Fruit fly (Drosophila melanogaster) whole organism, embryonic: ENCODE measurements around the gene CG34163.
A peak's percentile ranks its signal among the peaks of the same experiment; 100 is the strongest.

ENCODE experiments used
- Atf6 ChIP-seq: fragments of 200-800 bp; sonication (Bioruptor generic); IDR thresholded peaks from 2 replicates; pipeline ENCODE4 v1.3.6; 2022; ENCODE audit warnings: missing biosample characterization, missing genetic modification characterization
- Bgb ChIP-seq: fragments of 200-800 bp; sonication (Bioruptor generic); IDR thresholded peaks from 2 replicates; pipeline ENCODE4 v1.3.6; 2022; ENCODE audit warnings: missing biosample characterization, missing genetic modification characterization; ENCODE audit not compliant: partially characterized antibody
- CG10654 ChIP-seq: fragments of 200-800 bp; sonication (Bioruptor generic); optimal IDR thresholded peaks from 2 replicates; lab custom pipeline; 2016; ENCODE audit warnings: missing biosample characterization, missing genetic modification characterization
- CG11696 ChIP-seq: fragments of 200-800 bp; sonication (Bioruptor generic); IDR thresholded peaks from 2 replicates; pipeline ENCODE4 v1.3.6; 2022; ENCODE audit warnings: missing biosample characterization, missing genetic modification characterization
- CG12236 ChIP-seq: fragments of 200-800 bp; sonication (Bioruptor generic); optimal IDR thresholded peaks from 2 replicates; lab custom pipeline; 2016; ENCODE audit warnings: missing biosample characterization, missing genetic modification characterization
- CG13424 ChIP-seq: fragments of 200-800 bp; sonication (Bioruptor generic); optimal IDR thresholded peaks from 2 replicates; lab custom pipeline; 2019; ENCODE audit warnings: missing biosample characterization, mild to moderate bottlenecking, missing genetic modification characterization, moderate library complexity
- CG1529 ChIP-seq: fragments of 200-800 bp; sonication (Bioruptor generic); optimal IDR thresholded peaks from 3 replicates; lab custom pipeline; 2018; ENCODE audit warnings: missing biosample characterization, missing genetic modification characterization
- CG15696 ChIP-seq: fragments of 200-800 bp; sonication (Bioruptor generic); optimal IDR thresholded peaks from 2 replicates; lab custom pipeline; 2019; ENCODE audit warnings: missing biosample characterization, mild to moderate bottlenecking, missing genetic modification characterization, moderate library complexity
- CG16779 ChIP-seq: fragments of 200-800 bp; sonication (Bioruptor generic); IDR thresholded peaks from 2 replicates; pipeline ENCODE4 v1.3.6; 2022; ENCODE audit warnings: missing biosample characterization, missing genetic modification characterization
- CG17359 ChIP-seq: fragments of 200-800 bp; sonication (Bioruptor generic); optimal IDR thresholded peaks from 3 replicates; lab custom pipeline; 2018; ENCODE audit warnings: missing biosample characterization, mild to moderate bottlenecking, missing genetic modification characterization, moderate library complexity
- CG1832 ChIP-seq: fragments of 200-800 bp; sonication (Bioruptor generic); optimal IDR thresholded peaks from 2 replicates; lab custom pipeline; 2017; ENCODE audit warnings: missing biosample characterization, mild to moderate bottlenecking, missing genetic modification characterization, inconsistent platforms
- CG18476 ChIP-seq: fragments of 200-800 bp; sonication (Bioruptor generic); optimal IDR thresholded peaks from 2 replicates; lab custom pipeline; 2016; ENCODE audit warnings: missing biosample characterization, mild to moderate bottlenecking, missing genetic modification characterization
- CG18619 ChIP-seq: fragments of 200-800 bp; sonication (Bioruptor generic); optimal IDR thresholded peaks from 3 replicates; lab custom pipeline; 2017; ENCODE audit warnings: missing biosample characterization, mild to moderate bottlenecking, missing genetic modification characterization
- CG3838 ChIP-seq: fragments of 200-800 bp; sonication (Bioruptor generic); optimal IDR thresholded peaks from 3 replicates; lab custom pipeline; 2016; ENCODE audit warnings: missing biosample characterization, missing genetic modification characterization
- CG42726 ChIP-seq: fragments of 200-800 bp; sonication (Bioruptor generic); IDR thresholded peaks from 2 replicates; pipeline ENCODE4 v1.3.6; 2022; ENCODE audit warnings: missing biosample characterization, missing genetic modification characterization; ENCODE audit not compliant: partially characterized antibody
- CG5953 ChIP-seq: fragments of 200-800 bp; sonication (Bioruptor generic); IDR thresholded peaks from 2 replicates; pipeline ENCODE4 v1.3.6; 2022; ENCODE audit warnings: missing biosample characterization, missing genetic modification characterization
- CG6254 ChIP-seq: fragments of 200-800 bp; sonication (Bioruptor generic); optimal IDR thresholded peaks from 3 replicates; lab custom pipeline; 2017; ENCODE audit warnings: mild to moderate bottlenecking, missing biosample characterization, missing genetic modification reagents, missing genetic modification characterization
- CG7786 ChIP-seq: fragments of 200-800 bp; sonication (Bioruptor generic); optimal IDR thresholded peaks from 2 replicates; lab custom pipeline; 2016; ENCODE audit warnings: missing biosample characterization, missing genetic modification characterization
- CG9876 ChIP-seq: fragments of 200-800 bp; sonication (Bioruptor generic); optimal IDR thresholded peaks from 2 replicates; lab custom pipeline; 2016; ENCODE audit warnings: missing biosample characterization, missing genetic modification characterization
- CrebB ChIP-seq: fragments of 200-800 bp; sonication (Bioruptor generic); optimal IDR thresholded peaks from 3 replicates; lab custom pipeline; 2018; ENCODE audit warnings: missing biosample characterization, mild to moderate bottlenecking, missing genetic modification characterization
- Deaf1 ChIP-seq: fragments of 200-800 bp; optimal IDR thresholded peaks from 3 replicates; lab custom pipeline; 2019; ENCODE audit warnings: missing biosample characterization, mild to moderate bottlenecking, missing genetic modification characterization, moderate library complexity
- Drgx ChIP-seq: fragments of 200-800 bp; sonication (Bioruptor generic); IDR thresholded peaks from 2 replicates; pipeline ENCODE4 v1.3.6; 2022; ENCODE audit warnings: missing biosample characterization, missing genetic modification characterization
- Ets65A ChIP-seq: fragments of 200-800 bp; sonication (Bioruptor generic); peaks from one replicate; lab custom pipeline; 2016; ENCODE audit warnings: missing biosample characterization, missing genetic modification characterization
- Fer3 ChIP-seq: fragments of 200-800 bp; sonication (Bioruptor generic); optimal IDR thresholded peaks from 2 replicates; lab custom pipeline; 2018; ENCODE audit warnings: missing biosample characterization, mild to moderate bottlenecking, missing genetic modification characterization, moderate library complexity
- Gsc ChIP-seq: fragments of 200-800 bp; sonication (Bioruptor generic); IDR thresholded peaks from 2 replicates; pipeline ENCODE4 v1.3.6; 2022; ENCODE audit warnings: missing biosample characterization, missing genetic modification characterization
- HmgD ChIP-seq: fragments of 200-800 bp; sonication (Bioruptor generic); optimal IDR thresholded peaks from 3 replicates; lab custom pipeline; 2016; ENCODE audit warnings: missing biosample characterization, missing genetic modification characterization
- HmgZ ChIP-seq: fragments of 200-800 bp; sonication (Bioruptor generic); optimal IDR thresholded peaks from 2 replicates; lab custom pipeline; 2018; ENCODE audit warnings: missing biosample characterization, mild to moderate bottlenecking, missing genetic modification characterization
- Hmr ChIP-seq: fragments of 200-800 bp; sonication (Bioruptor generic); optimal IDR thresholded peaks from 3 replicates; lab custom pipeline; 2017; ENCODE audit warnings: mild to moderate bottlenecking, missing biosample characterization, missing genetic modification reagents, missing genetic modification characterization
- NC2β ChIP-seq: fragments of 200-800 bp; sonication (Bioruptor generic); optimal IDR thresholded peaks from 2 replicates; lab custom pipeline; 2016; ENCODE audit warnings: missing biosample characterization, missing genetic modification characterization
- Opbp ChIP-seq: fragments of 200-800 bp; sonication (Bioruptor generic); IDR thresholded peaks from 3 replicates; pipeline ENCODE4 v1.3.6; 2022; ENCODE audit warnings: missing biosample characterization, missing genetic modification characterization; ENCODE audit not compliant: partially characterized antibody
- Pdp1 ChIP-seq, 2 experiments: fragments of 200-800 bp; sonication (Bioruptor generic); optimal IDR thresholded peaks; 3 replicates each; lab custom pipeline; 2016; ENCODE audit warnings: missing biosample characterization in 2 of 2, missing genetic modification characterization in 2 of 2, mild to moderate bottlenecking in 1 of 2, moderate library complexity in 1 of 2
- Xbp1 ChIP-seq: fragments of 200-800 bp; sonication (Bioruptor generic); optimal IDR thresholded peaks from 3 replicates; lab custom pipeline; 2016; ENCODE audit warnings: missing biosample characterization, mild to moderate bottlenecking, missing genetic modification characterization
- ab ChIP-seq: fragments of 200-800 bp; sonication (Bioruptor generic); optimal IDR thresholded peaks from 2 replicates; lab custom pipeline; 2016; ENCODE audit warnings: missing biosample characterization, missing genetic modification characterization
- bbx ChIP-seq: fragments of 200-800 bp; sonication (Bioruptor generic); IDR thresholded peaks from 2 replicates; pipeline ENCODE4 v1.3.6; 2022; ENCODE audit warnings: missing biosample characterization, missing genetic modification characterization; ENCODE audit not compliant: partially characterized antibody
- bowl ChIP-seq: fragments of 200-800 bp; sonication (Bioruptor generic); IDR thresholded peaks from 2 replicates; pipeline ENCODE4 v1.3.6; 2022; ENCODE audit warnings: missing biosample characterization, missing genetic modification characterization
- crc ChIP-seq: fragments of 200-800 bp; sonication (Bioruptor generic); optimal IDR thresholded peaks from 2 replicates; lab custom pipeline; 2016; ENCODE audit warnings: missing biosample characterization, missing genetic modification characterization
- da ChIP-seq: fragments of 200-800 bp; sonication (Bioruptor generic); optimal IDR thresholded peaks from 2 replicates; lab custom pipeline; 2016; ENCODE audit warnings: missing biosample characterization, missing genetic modification characterization
- dpn ChIP-seq, 2 experiments: fragments of 200-800 bp; sonication (Bioruptor generic); optimal IDR thresholded peaks; 3 replicates each; lab custom pipeline; 2016; ENCODE audit warnings: missing biosample characterization in 2 of 2, missing genetic modification characterization in 2 of 2
- en ChIP-seq: fragments of 200-800 bp; sonication (Bioruptor generic); optimal IDR thresholded peaks from 2 replicates; lab custom pipeline; 2016; ENCODE audit warnings: missing biosample characterization, missing genetic modification characterization
- ewg ChIP-seq: fragments of 200-800 bp; sonication (Bioruptor generic); optimal IDR thresholded peaks from 3 replicates; lab custom pipeline; 2017; ENCODE audit warnings: mild to moderate bottlenecking, missing biosample characterization, missing genetic modification reagents, missing genetic modification characterization
- fd64A ChIP-seq: fragments of 200-800 bp; sonication (Bioruptor generic); optimal IDR thresholded peaks from 3 replicates; lab custom pipeline; 2018; ENCODE audit warnings: missing biosample characterization, mild to moderate bottlenecking, missing genetic modification characterization
- grn ChIP-seq: fragments of 200-800 bp; sonication (Bioruptor generic); optimal IDR thresholded peaks from 3 replicates; lab custom pipeline; 2017; ENCODE audit warnings: missing biosample characterization, missing genetic modification characterization
- inv ChIP-seq: fragments of 200-800 bp; sonication (Bioruptor generic); IDR thresholded peaks from 2 replicates; pipeline ENCODE4 v1.3.6; 2022; ENCODE audit warnings: missing biosample characterization, missing genetic modification characterization; ENCODE audit not compliant: partially characterized antibody
- jing ChIP-seq: fragments of 200-800 bp; sonication (Bioruptor generic); optimal IDR thresholded peaks from 2 replicates; lab custom pipeline; 2018; ENCODE audit warnings: missing biosample characterization, mild to moderate bottlenecking, missing genetic modification characterization
- knrl ChIP-seq: fragments of 200-800 bp; sonication (Bioruptor generic); IDR thresholded peaks from 3 replicates; pipeline ENCODE4 v1.3.6; 2022; ENCODE audit warnings: missing biosample characterization, missing genetic modification characterization; ENCODE audit not compliant: partially characterized antibody
- slou ChIP-seq: fragments of 200-800 bp; sonication (Bioruptor generic); optimal IDR thresholded peaks from 3 replicates; lab custom pipeline; 2016; ENCODE audit warnings: missing biosample characterization, missing genetic modification characterization
- toy ChIP-seq: fragments of 200-800 bp; sonication (Bioruptor generic); IDR thresholded peaks from 2 replicates; pipeline ENCODE4 v1.3.6; 2022; ENCODE audit warnings: missing biosample characterization, missing genetic modification characterization
- tx ChIP-seq: fragments of 200-800 bp; sonication (Bioruptor generic); optimal IDR thresholded peaks from 2 replicates; lab custom pipeline; 2016; ENCODE audit warnings: missing biosample characterization, missing genetic modification characterization
- z ChIP-seq: fragments of 200-800 bp; sonication (Bioruptor generic); IDR thresholded peaks from 3 replicates; pipeline ENCODE4 v1.3.6; 2022; ENCODE audit warnings: missing biosample characterization, missing genetic modification characterization

CG34163 gene

dm6 chr2L:12006397-12007330 lies 18.6 kb downstream of the CG34163 start (continued):
- peak; percentile 13 for TF ChIP-seq NC2β (GFP tag; lab: Kevin White, UChicago)
- TF ChIP-seq bowl, result no peak
- peak; percentile 88 for TF ChIP-seq CG10654 (GFP tag; lab: Kevin White, UChicago)
- TF ChIP-seq CG18619 (GFP tag; lab: Kevin White, UChicago), result peak; percentile 97
- no peak for TF ChIP-seq z
- peak; percentile 75 for TF ChIP-seq CG7786 (GFP tag; lab: Kevin White, UChicago)
- peak; percentile 51 for TF ChIP-seq en (GFP tag; lab: Kevin White, UChicago)
- TF ChIP-seq CG6254 (GFP tag; lab: Kevin White, UChicago), result peak; percentile 81
- no peak for TF ChIP-seq CG16779 (GFP tag; lab: Robert Waterston, UW)
- TF ChIP-seq Bgb (GFP tag; lab: Robert Waterston, UW), result no peak
- no peak for TF ChIP-seq CG42726 (GFP tag; lab: Robert Waterston, UW)
- peak; percentile 91 for TF ChIP-seq Xbp1 (GFP tag; lab: Kevin White, UChicago)
- no peak for TF ChIP-seq CG12236 (GFP tag; lab: Kevin White, UChicago)
- TF ChIP-seq da (GFP tag; lab: Kevin White, UChicago), result no peak
- no peak for TF ChIP-seq CG5953
- TF ChIP-seq HmgZ (tag; lab: Kevin White, UChicago), result no peak
- TF ChIP-seq knrl (GFP tag; lab: Robert Waterston, UW), result no peak
- peak in 1 of 2 experiments; percentile 83 for TF ChIP-seq Pdp1 (GFP tag; optimal IDR thresholded peaks at IDR 0.05; lab: Kevin White, UChicago)
- peak; percentile 98 for TF ChIP-seq CG13424 (tag; lab: Kevin White, UChicago)
- no peak for TF ChIP-seq HmgD (GFP tag; lab: Kevin White, UChicago)
- TF ChIP-seq dpn (GFP tag; optimal IDR thresholded peaks at IDR 0.05; lab: Kevin White, UChicago), result peak; percentile 71 to 92
- TF ChIP-seq crc (GFP tag; lab: Kevin White, UChicago), result peak; percentile 3
- TF ChIP-seq ewg (GFP tag; lab: Kevin White, UChicago), result peak; percentile 83
- TF ChIP-seq slou (GFP tag; lab: Kevin White, UChicago), result peak; percentile 89
- peak; percentile 96 for TF ChIP-seq Hmr (GFP tag; lab: Kevin White, UChicago)
- TF ChIP-seq toy (GFP tag; lab: Robert Waterston, UW), result no peak
- TF ChIP-seq CG1529, result peak; percentile 86
- TF ChIP-seq tx, result peak; percentile 55
- peak; percentile 77 for TF ChIP-seq Deaf1
- TF ChIP-seq ab, result peak; percentile 66
- TF ChIP-seq Fer3 (tag; lab: Kevin White, UChicago), result peak; percentile 92
- TF ChIP-seq CG18476 (GFP tag; lab: Kevin White, UChicago), result peak; percentile 81
- peak; percentile 93 for TF ChIP-seq CG15696 (tag; lab: Kevin White, UChicago)
- TF ChIP-seq inv (GFP tag; lab: Robert Waterston, UW), result no peak
- TF ChIP-seq bbx (GFP tag; lab: Robert Waterston, UW), result no peak
- TF ChIP-seq Gsc (GFP tag; lab: Robert Waterston, UW), result no peak
- TF ChIP-seq Atf6 (GFP tag; lab: Robert Waterston, UW), result no peak
- TF ChIP-seq CG3838 (GFP tag; lab: Kevin White, UChicago), result peak; percentile 99
- no peak for TF ChIP-seq grn (GFP tag; lab: Kevin White, UChicago)
- no peak for TF ChIP-seq Drgx (GFP tag; lab: Robert Waterston, UW)
- no peak for TF ChIP-seq fd64A (GFP tag; lab: Kevin White, UChicago)
- TF ChIP-seq CG11696, result no peak
- peak; percentile 94 for TF ChIP-seq CG1832 (GFP tag; lab: Kevin White, UChicago)
- no peak for TF ChIP-seq Opbp (GFP tag; lab: Robert Waterston, UW)
- TF ChIP-seq CG17359 (tag; lab: Kevin White, UChicago), result peak; percentile 90
- TF ChIP-seq CrebB (tag; lab: Kevin White, UChicago), result peak; percentile 51
- peak; percentile 11 for TF ChIP-seq CG9876
- TF ChIP-seq jing (GFP tag; lab: Kevin White, UChicago), result peak; percentile 71
- TF ChIP-seq Ets65A (GFP tag; lab: Kevin White, UChicago), result peak; percentile 89
